Fruit fly (Drosophila melanogaster) whole organism, embryonic: ENCODE measurements around the gene Rtc1.

Experiments used
- ATbp ChIP-seq: fragments of 200-800 bp; sonication (Bioruptor generic); optimal IDR thresholded peaks from 2 replicates; lab custom pipeline; 2017; ENCODE audit warnings: missing biosample characterization, mild to moderate bottlenecking, missing genetic modification characterization, missing genetic modification reagents
- Asciz ChIP-seq: fragments of 200-800 bp; sonication (Bioruptor generic); optimal IDR thresholded peaks from 2 replicates; lab custom pipeline; 2017; ENCODE audit warnings: missing biosample characterization, mild to moderate bottlenecking, missing genetic modification characterization, missing genetic modification reagents
- Atf6 ChIP-seq: fragments of 200-800 bp; sonication (Bioruptor generic); IDR thresholded peaks from 2 replicates; pipeline ENCODE4 v1.3.6; 2022; ENCODE audit warnings: missing biosample characterization, missing genetic modification characterization
- BEAF-32 ChIP-seq: fragments of 200-800 bp; sonication (Bioruptor generic); optimal IDR thresholded peaks from 3 replicates; lab custom pipeline; 2017; ENCODE audit warnings: missing biosample characterization, missing genetic modification characterization, mild to moderate bottlenecking, moderate library complexity, missing genetic modification reagents
- Blimp-1 ChIP-seq: fragments of 200-800 bp; sonication (Bioruptor generic); optimal IDR thresholded peaks from 3 replicates; lab custom pipeline; 2018; ENCODE audit warnings: missing biosample characterization, missing genetic modification characterization, mild to moderate bottlenecking, moderate library complexity, missing genetic modification reagents
- CG10979 ChIP-seq: fragments of 200-800 bp; sonication (Bioruptor generic); optimal IDR thresholded peaks from 2 replicates; lab custom pipeline; 2018; ENCODE audit warnings: missing biosample characterization, mild to moderate bottlenecking, missing genetic modification characterization, moderate library complexity
- CG11723 ChIP-seq: fragments of 200-800 bp; sonication (Bioruptor generic); optimal IDR thresholded peaks from 2 replicates; lab custom pipeline; 2017; ENCODE audit warnings: missing biosample characterization, mild to moderate bottlenecking, missing genetic modification characterization
- CG12299 ChIP-seq: fragments of 200-800 bp; sonication (Bioruptor generic); optimal IDR thresholded peaks from 2 replicates; lab custom pipeline; 2018; ENCODE audit warnings: missing biosample characterization, mild to moderate bottlenecking, missing genetic modification characterization
- CG14050 ChIP-seq: fragments of 200-800 bp; sonication (Bioruptor generic); IDR thresholded peaks from 3 replicates; pipeline ENCODE4 v1.3.6; 2022; ENCODE audit warnings: missing biosample characterization, missing genetic modification characterization
- CG15011 ChIP-seq: fragments of 200-800 bp; sonication (Bioruptor generic); optimal IDR thresholded peaks from 3 replicates; lab custom pipeline; 2018; ENCODE audit warnings: missing biosample characterization, mild to moderate bottlenecking, missing genetic modification characterization
- CG15269 ChIP-seq: fragments of 200-800 bp; sonication (Bioruptor generic); optimal IDR thresholded peaks from 2 replicates; lab custom pipeline; 2018; ENCODE audit warnings: missing biosample characterization, mild to moderate bottlenecking, missing genetic modification characterization, moderate library complexity
- CG15696 ChIP-seq: fragments of 200-800 bp; sonication (Bioruptor generic); optimal IDR thresholded peaks from 2 replicates; lab custom pipeline; 2019; ENCODE audit warnings: missing biosample characterization, mild to moderate bottlenecking, missing genetic modification characterization, moderate library complexity
- CG1647 ChIP-seq: fragments of 200-800 bp; sonication (Bioruptor generic); optimal IDR thresholded peaks from 3 replicates; lab custom pipeline; 2016; ENCODE audit warnings: missing biosample characterization, missing genetic modification characterization
- CG17612 ChIP-seq: fragments of 200-800 bp; sonication (Bioruptor generic); IDR thresholded peaks from 2 replicates; pipeline ENCODE4 v1.3.6; 2022; ENCODE audit warnings: missing biosample characterization, missing genetic modification characterization
- CG17912 ChIP-seq: fragments of 200-800 bp; sonication (Bioruptor generic); optimal IDR thresholded peaks from 2 replicates; lab custom pipeline; 2018; ENCODE audit warnings: missing biosample characterization, mild to moderate bottlenecking, missing genetic modification characterization
- CG30020 ChIP-seq: fragments of 200-800 bp; optimal IDR thresholded peaks from 2 replicates; lab custom pipeline; 2019; ENCODE audit warnings: missing biosample characterization, mild to moderate bottlenecking, missing genetic modification characterization, moderate library complexity
- CG6175 ChIP-seq: fragments of 200-800 bp; sonication (Bioruptor generic); IDR thresholded peaks from 3 replicates; pipeline ENCODE4 v1.3.6; 2022; ENCODE audit warnings: missing biosample characterization, missing genetic modification characterization
- CG6813 ChIP-seq: fragments of 200-800 bp; sonication (Bioruptor generic); optimal IDR thresholded peaks from 2 replicates; lab custom pipeline; 2017; ENCODE audit warnings: missing biosample characterization, missing genetic modification characterization, mild to moderate bottlenecking, moderate library complexity, missing genetic modification reagents
- CHES-1-like ChIP-seq: fragments of 200-800 bp; sonication (Bioruptor generic); optimal IDR thresholded peaks from 2 replicates; lab custom pipeline; 2016; ENCODE audit warnings: missing biosample characterization, missing genetic modification characterization
- D19B ChIP-seq: fragments of 200-800 bp; sonication (Bioruptor generic); optimal IDR thresholded peaks from 2 replicates; lab custom pipeline; 2017; ENCODE audit warnings: missing biosample characterization, mild to moderate bottlenecking, missing genetic modification characterization
- Dll ChIP-seq: fragments of 200-800 bp; sonication (Bioruptor generic); IDR thresholded peaks from 4 replicates; pipeline ENCODE4 v1.3.6; 2022; ENCODE audit warnings: missing biosample characterization, missing genetic modification characterization; ENCODE audit not compliant: partially characterized antibody
- E2f1 ChIP-seq: fragments of 200-800 bp; sonication (Bioruptor generic); IDR thresholded peaks from 2 replicates; pipeline ENCODE4 v1.3.6; 2022; ENCODE audit warnings: missing biosample characterization, missing genetic modification characterization
- Elba2 ChIP-seq: fragments of 200-800 bp; sonication (Bioruptor generic); optimal IDR thresholded peaks from 3 replicates; lab custom pipeline; 2016; ENCODE audit warnings: missing biosample characterization, missing genetic modification characterization
- Hr39 ChIP-seq: fragments of >200 bp; optimal IDR thresholded peaks from 2 replicates; lab custom pipeline; 2017
- Hr51 ChIP-seq, 2 experiments: fragments of 200-800 bp; sonication (Bioruptor generic); optimal IDR thresholded peaks; 2 replicates in 1 of 2; 3 replicates in 1 of 2; lab custom pipeline; 2016 to 2018; ENCODE audit warnings: missing biosample characterization in 2 of 2, missing genetic modification characterization in 2 of 2, mild to moderate bottlenecking in 1 of 2, moderate library complexity in 1 of 2
- Hsf ChIP-seq: fragments of 200-800 bp; sonication (Bioruptor generic); optimal IDR thresholded peaks from 3 replicates; lab custom pipeline; 2016; ENCODE audit warnings: missing biosample characterization, missing genetic modification characterization
- Mes4 ChIP-seq: fragments of 200-800 bp; sonication (Bioruptor generic); optimal IDR thresholded peaks from 2 replicates; lab custom pipeline; 2016; ENCODE audit warnings: missing biosample characterization, missing genetic modification characterization
- Sox100B ChIP-seq: fragments of 200-800 bp; sonication (Bioruptor generic); optimal IDR thresholded peaks from 3 replicates; lab custom pipeline; 2018; ENCODE audit warnings: missing biosample characterization, mild to moderate bottlenecking, missing genetic modification characterization
- Sry-β ChIP-seq: fragments of 200-800 bp; sonication (Bioruptor generic); optimal IDR thresholded peaks from 2 replicates; lab custom pipeline; 2018; ENCODE audit warnings: missing biosample characterization, mild to moderate bottlenecking, missing genetic modification characterization, moderate library complexity
- ab ChIP-seq: fragments of 200-800 bp; sonication (Bioruptor generic); optimal IDR thresholded peaks from 2 replicates; lab custom pipeline; 2016; ENCODE audit warnings: missing biosample characterization, missing genetic modification characterization
- al ChIP-seq: fragments of 200-800 bp; sonication (Bioruptor generic); IDR thresholded peaks from 2 replicates; pipeline ENCODE4 v1.3.6; 2022; ENCODE audit warnings: missing biosample characterization, missing genetic modification characterization
- ap ChIP-seq: fragments of 200-800 bp; sonication (Bioruptor generic); IDR thresholded peaks from 2 replicates; pipeline ENCODE4 v1.3.6; 2022; ENCODE audit warnings: missing biosample characterization, missing genetic modification characterization
- ase ChIP-seq: fragments of 200-800 bp; sonication (Bioruptor generic); IDR thresholded peaks from 3 replicates; pipeline ENCODE4 v1.3.6; 2022; ENCODE audit warnings: missing biosample characterization, missing genetic modification characterization
- cad ChIP-seq: fragments of >200 bp; optimal IDR thresholded peaks from 2 replicates; lab custom pipeline; 2017; ENCODE audit warnings: missing biosample characterization, missing genetic modification characterization
- cwo ChIP-seq: fragments of 200-800 bp; sonication (Bioruptor generic); optimal IDR thresholded peaks from 3 replicates; lab custom pipeline; 2017; ENCODE audit warnings: missing biosample characterization, missing genetic modification characterization, mild to moderate bottlenecking, moderate library complexity, missing genetic modification reagents
- disco-r ChIP-seq: fragments of 200-800 bp; sonication (Bioruptor generic); optimal IDR thresholded peaks from 2 replicates; lab custom pipeline; 2016; ENCODE audit warnings: missing biosample characterization, missing genetic modification characterization
- dpn ChIP-seq, 2 experiments: fragments of 200-800 bp; sonication (Bioruptor generic); optimal IDR thresholded peaks; 3 replicates each; lab custom pipeline; 2016; ENCODE audit warnings: missing biosample characterization in 2 of 2, missing genetic modification characterization in 2 of 2
- ems ChIP-seq: fragments of 200-800 bp; sonication (Bioruptor generic); optimal IDR thresholded peaks from 3 replicates; lab custom pipeline; 2016; ENCODE audit warnings: missing biosample characterization, missing genetic modification characterization
- jigr1 ChIP-seq: fragments of 200-800 bp; sonication (Bioruptor generic); IDR thresholded peaks from 3 replicates; pipeline ENCODE4 v1.3.6; 2022; ENCODE audit warnings: missing biosample characterization, missing genetic modification characterization
- jing ChIP-seq: fragments of 200-800 bp; sonication (Bioruptor generic); optimal IDR thresholded peaks from 2 replicates; lab custom pipeline; 2018; ENCODE audit warnings: missing biosample characterization, mild to moderate bottlenecking, missing genetic modification characterization
- kay ChIP-seq: fragments of 200-800 bp; sonication (Bioruptor generic); optimal IDR thresholded peaks from 2 replicates; lab custom pipeline; 2016; ENCODE audit warnings: missing biosample characterization, missing genetic modification characterization
- ken ChIP-seq: fragments of 200-800 bp; sonication (Bioruptor generic); IDR thresholded peaks from 3 replicates; pipeline ENCODE4 v1.3.6; 2022; ENCODE audit warnings: missing biosample characterization, missing genetic modification characterization
- lola ChIP-seq, 3 experiments: fragments of >200 bp in 2 of 3; fragments of 200-800 bp in 1 of 3; sonication (Bioruptor generic) in 1 of 3; optimal IDR thresholded peaks; 2 replicates each; lab custom pipeline; 2017 to 2019; ENCODE audit warnings: missing biosample characterization in 3 of 3, missing genetic modification characterization in 3 of 3, mild to moderate bottlenecking in 1 of 3, moderate library complexity in 1 of 3
- maf-S ChIP-seq: fragments of 200-800 bp; sonication (Bioruptor generic); optimal IDR thresholded peaks from 2 replicates; lab custom pipeline; 2016; ENCODE audit warnings: missing biosample characterization, missing genetic modification characterization
- nerfin-2 ChIP-seq: fragments of 200-800 bp; sonication (Bioruptor generic); IDR thresholded peaks from 2 replicates; pipeline ENCODE4 v1.3.6; 2022; ENCODE audit warnings: missing biosample characterization, missing genetic modification characterization; ENCODE audit not compliant: partially characterized antibody
- nmo ChIP-seq: fragments of 200-800 bp; sonication (Bioruptor generic); optimal IDR thresholded peaks from 2 replicates; lab custom pipeline; 2018; ENCODE audit warnings: missing biosample characterization, mild to moderate bottlenecking, missing genetic modification characterization, moderate library complexity
- peb ChIP-seq: fragments of 200-800 bp; sonication (Bioruptor generic); IDR thresholded peaks from 2 replicates; pipeline ENCODE4 v1.3.6; 2022; ENCODE audit warnings: missing biosample characterization, missing genetic modification characterization
- sd ChIP-seq: fragments of 200-800 bp; sonication (Bioruptor generic); optimal IDR thresholded peaks from 3 replicates; lab custom pipeline; 2018; ENCODE audit warnings: missing biosample characterization, mild to moderate bottlenecking, missing genetic modification characterization, moderate library complexity
- so ChIP-seq: fragments of 200-800 bp; sonication (Bioruptor generic); IDR thresholded peaks from 3 replicates; pipeline ENCODE4 v1.3.6; 2022; ENCODE audit warnings: missing biosample characterization, missing genetic modification characterization
- trem ChIP-seq: fragments of 200-800 bp; optimal IDR thresholded peaks from 3 replicates; lab custom pipeline; 2019; ENCODE audit warnings: missing biosample characterization, mild to moderate bottlenecking, missing genetic modification characterization, moderate library complexity
- tx ChIP-seq: fragments of 200-800 bp; sonication (Bioruptor generic); optimal IDR thresholded peaks from 2 replicates; lab custom pipeline; 2016; ENCODE audit warnings: missing biosample characterization, missing genetic modification characterization
- zfh1 ChIP-seq: fragments of 200-800 bp; sonication (Bioruptor generic); IDR thresholded peaks from 3 replicates; pipeline ENCODE4 v1.3.6; 2022; ENCODE audit warnings: missing biosample characterization, missing genetic modification characterization

The Rtc1 gene

dm6 chrX:13805554-13805953 lies 48.6 kb downstream of the Rtc1 start (continued):
- TF ChIP-seq trem (tag; lab: Kevin White, UChicago) (no peak), ATbp (peak; percentile 42), Hr39 (no peak), al (GFP tag; lab: Robert Waterston, UW) (no peak), peb (GFP tag; lab: Robert Waterston, UW) (no peak), Atf6 (GFP tag; lab: Robert Waterston, UW) (no peak), ken (GFP tag; lab: Robert Waterston, UW) (no peak), CHES-1-like (GFP tag; lab: Kevin White, UChicago) (no peak), CG15011 (GFP tag; lab: Kevin White, UChicago) (no peak), CG10979 (peak; percentile 15), sd (no peak), ap (GFP tag; lab: Robert Waterston, UW) (no peak), cad (no peak), lola (GFP tag; optimal IDR thresholded peaks at IDR 0.05; lab: Kevin White, UChicago) (no peak), CG17612 (GFP tag; lab: Robert Waterston, UW) (no peak), jigr1 (GFP tag; lab: Robert Waterston, UW) (no peak), cwo (no peak), zfh1 (GFP tag; lab: Robert Waterston, UW) (no peak), disco-r (GFP tag; lab: Kevin White, UChicago) (no peak), CG17912 (GFP tag; lab: Kevin White, UChicago) (no peak), ems (GFP tag; lab: Kevin White, UChicago) (no peak), CG15269 (tag; lab: Kevin White, UChicago) (no peak), CG6813 (GFP tag; lab: Kevin White, UChicago) (no peak), CG6175 (no peak), tx (GFP tag; lab: Kevin White, UChicago) (no peak), CG14050 (GFP tag; lab: Robert Waterston, UW) (no peak), CG15696 (tag; lab: Kevin White, UChicago) (peak; percentile 39), maf-S (GFP tag; lab: Kevin White, UChicago) (no peak), dpn (GFP tag; optimal IDR thresholded peaks at IDR 0.05; lab: Kevin White, UChicago) (no peak), Hsf (GFP tag; lab: Kevin White, UChicago) (no peak), jing (no peak), E2f1 (no peak), BEAF-32 (GFP tag; lab: Kevin White, UChicago) (no peak), Hr51 (GFP tag; optimal IDR thresholded peaks at IDR 0.05; lab: Kevin White, UChicago) (no peak), so (GFP tag; lab: Robert Waterston, UW) (no peak), Elba2 (GFP tag; lab: Kevin White, UChicago) (no peak), ase (GFP tag; lab: Robert Waterston, UW) (no peak), Sox100B (GFP tag; lab: Kevin White, UChicago) (no peak), Mes4 (GFP tag; lab: Kevin White, UChicago) (peak; percentile 15), ab (no peak), Dll (GFP tag; lab: Robert Waterston, UW) (no peak), nmo (peak; percentile 23), D19B (GFP tag; lab: Kevin White, UChicago) (no peak), CG11723 (GFP tag; lab: Kevin White, UChicago) (no peak), Asciz (GFP tag; lab: Kevin White, UChicago) (no peak), CG1647 (GFP tag; lab: Kevin White, UChicago) (no peak), nerfin-2 (GFP tag; lab: Robert Waterston, UW) (no peak), Sry-β (GFP tag; lab: Kevin White, UChicago) (peak; percentile 12), CG12299 (tag; lab: Kevin White, UChicago) (no peak), CG30020 (tag; lab: Kevin White, UChicago) (no peak), Blimp-1 (no peak), kay (GFP tag; lab: Kevin White, UChicago) (no peak)
